Fruit fly (Drosophila melanogaster) S2 (cell line): ENCODE measurements around the gene CG17490.

Source experiments
- CG8478 ChIP-seq: fragments of >200 bp; optimal IDR thresholded peaks from 2 replicates; lab custom pipeline; 2018
- CTCF ChIP-seq, 2 experiments: fragments of >200 bp; optimal IDR thresholded peaks; 2 replicates each; lab custom pipeline; 2018

The CG17490 gene

dm6 chr2L:22537368-22537767, at the start of gene CG17490:
CG17490 (plus strand) TSS chr2L:22537668.
- TF ChIP-seq CG8478 (lab: Kevin White, UChicago) (no peak), CTCF (optimal IDR thresholded peaks at IDR 0.05; lab: Kevin White, UChicago) (no peak)

- TF ChIP-seq CTCF (optimal IDR thresholded peaks at IDR 0.05; lab: Kevin White, UChicago) (peak in 1 of 2 experiments; percentile 15), CG8478 (lab: Kevin White, UChicago) (no peak)
These were observed 903 bp upstream of the CG17490 start, which contains the start of gene RpL5 for dm6 chr2L:22536488-22537041. RpL5 (minus strand) TSS chr2L:22536884.

- TF ChIP-seq CG8478 (lab: Kevin White, UChicago) (no peak), CTCF (optimal IDR thresholded peaks at IDR 0.05; lab: Kevin White, UChicago) (no peak)
These were observed 631 bp downstream of the CG17490 start for dm6 chr2L:22537940-22538657.

dm6 chr2L:22550040-22550439, 12.6 kb downstream of the CG17490 start, which contains the start of gene CG17493:
CG17493 (plus strand) TSS chr2L:22550064.
- TF ChIP-seq CTCF (optimal IDR thresholded peaks at IDR 0.05; lab: Kevin White, UChicago) (no peak), CG8478 (lab: Kevin White, UChicago) (no peak)

- no peak for TF ChIP-seq CG8478 (lab: Kevin White, UChicago)
- TF ChIP-seq CTCF (optimal IDR thresholded peaks at IDR 0.05; lab: Kevin White, UChicago): no peak
These were observed 28.8 kb downstream of the CG17490 start for dm6 chr2L:22566218-22566617.

dm6 chr2L:22567426-22567825, 30.0 kb downstream of the CG17490 start:
- TF ChIP-seq CTCF (optimal IDR thresholded peaks at IDR 0.05; lab: Kevin White, UChicago) (no peak), CG8478 (lab: Kevin White, UChicago) (no peak)

dm6 chr2L:22569530-22569929, 32.1 kb downstream of the CG17490 start:
- TF ChIP-seq CG8478 (lab: Kevin White, UChicago): no peak
- TF ChIP-seq CTCF (optimal IDR thresholded peaks at IDR 0.05; lab: Kevin White, UChicago): no peak

dm6 chr2L:22570066-22570465, 32.6 kb downstream of the CG17490 start:
- TF ChIP-seq CTCF (optimal IDR thresholded peaks at IDR 0.05; lab: Kevin White, UChicago): no peak
- TF ChIP-seq CG8478 (lab: Kevin White, UChicago): no peak

dm6 chr2L:22574314-22574713, 36.8 kb downstream of the CG17490 start:
- no peak for TF ChIP-seq CG8478 (lab: Kevin White, UChicago)
- no peak for TF ChIP-seq CTCF (optimal IDR thresholded peaks at IDR 0.05; lab: Kevin White, UChicago)

dm6 chr2L:22575346-22575745, 37.9 kb downstream of the CG17490 start:
- TF ChIP-seq CTCF (optimal IDR thresholded peaks at IDR 0.05; lab: Kevin White, UChicago): no peak
- TF ChIP-seq CG8478 (lab: Kevin White, UChicago): no peak

- no peak for TF ChIP-seq CG8478 (lab: Kevin White, UChicago)
- no peak for TF ChIP-seq CTCF (optimal IDR thresholded peaks at IDR 0.05; lab: Kevin White, UChicago)
These were observed 40.4 kb downstream of the CG17490 start for dm6 chr2L:22577875-22578274.

- TF ChIP-seq CG8478 (lab: Kevin White, UChicago) (no peak), CTCF (optimal IDR thresholded peaks at IDR 0.05; lab: Kevin White, UChicago) (no peak)
These were observed 41.6 kb downstream of the CG17490 start, which contains the start of gene Slmap for dm6 chr2L:22578920-22579548. Slmap (plus strand) TSS chr2L:22579072.
